Fruit fly (Drosophila melanogaster) whole organism, adult: ENCODE data around the gene G6P.

ENCODE experiments used
- Crg-1 ChIP-seq: fragments of 200-800 bp; sonication (Bioruptor generic); optimal IDR thresholded peaks from 2 replicates; lab custom pipeline; 2016; ENCODE audit warnings: missing biosample characterization, missing genetic modification characterization
- Hr96 ChIP-seq: fragments of 200-800 bp; sonication (Bioruptor generic); optimal IDR thresholded peaks from 2 replicates; lab custom pipeline; 2016; ENCODE audit warnings: missing biosample characterization, missing genetic modification characterization
- bab1 ChIP-seq: fragments of 200-800 bp; sonication (Bioruptor generic); optimal IDR thresholded peaks from 3 replicates; lab custom pipeline; 2019; ENCODE audit warnings: missing biosample characterization, mild to moderate bottlenecking, missing genetic modification characterization, moderate library complexity
- kay ChIP-seq: fragments of 200-800 bp; sonication (Bioruptor generic); peaks from one replicate; lab custom pipeline; 2016; ENCODE audit warnings: missing biosample characterization, missing genetic modification characterization, borderline replicate concordance
- ovo ChIP-seq: fragments of 200-800 bp; sonication (Bioruptor generic); optimal IDR thresholded peaks from 2 replicates; lab custom pipeline; 2016; ENCODE audit warnings: missing biosample characterization, missing genetic modification characterization
- tj ChIP-seq: fragments of 200-800 bp; sonication (Bioruptor generic); optimal IDR thresholded peaks from 3 replicates; lab custom pipeline; 2017; ENCODE audit warnings: missing biosample characterization, mild to moderate bottlenecking, missing genetic modification characterization, moderate library complexity

- TF ChIP-seq Crg-1 (GFP tag; lab: Kevin White, UChicago), result no peak
- TF ChIP-seq bab1 (GFP tag; lab: Kevin White, UChicago), result peak; percentile 9
- TF ChIP-seq tj (GFP tag; lab: Kevin White, UChicago), result peak; percentile 70
- peak; percentile 30 for TF ChIP-seq kay (GFP tag; lab: Kevin White, UChicago)
- no peak for TF ChIP-seq Hr96 (GFP tag; lab: Kevin White, UChicago)
- no peak for TF ChIP-seq ovo (GFP tag; lab: Kevin White, UChicago)
Measured at dm6 chr2L:2861885-2862620, 46.5 kb upstream of the G6P start.
